Worm (Caenorhabditis elegans): ENCODE results near the gene pei-2.

The pei-2 gene

DNA sequence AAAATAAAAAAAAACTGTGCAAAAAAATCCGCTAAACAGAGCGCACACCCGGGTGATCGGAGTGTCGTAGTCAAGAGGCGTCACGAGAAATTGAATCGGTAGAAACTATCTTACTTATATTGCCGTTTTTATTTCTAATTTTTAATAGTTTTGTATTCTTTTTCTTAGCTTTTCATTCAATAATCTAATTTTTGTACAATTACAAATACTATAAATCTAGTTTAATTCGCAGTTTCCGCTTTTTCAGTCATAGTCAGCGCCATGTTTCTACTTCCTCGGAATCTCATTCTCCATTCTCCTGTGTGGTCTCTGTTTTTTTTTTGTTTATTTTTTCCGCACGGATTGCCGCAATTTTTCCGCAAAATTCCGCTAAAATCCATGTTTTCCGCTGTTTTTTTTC, 19.4 kb downstream of the pei-2 start (continued):
- TF ChIP-seq rec-8 (tag; optimal IDR thresholded peaks at IDR 0.05) (peak in 1 of 2 experiments; percentile 52), F57A8.1 (GFP tag; optimal IDR thresholded peaks at IDR 0.05) (no peak), B0261.1 (tag; optimal IDR thresholded peaks at IDR 0.05) (no peak), ztf-26 (tag; optimal IDR thresholded peaks at IDR 0.05) (peak; percentile 4), F37B4.10 (GFP tag; IDR thresholded peaks at IDR 0.05) (no peak), F33H1.4 (GFP tag; IDR thresholded peaks at IDR 0.05) (no peak), hmg-1.2 (GFP tag; IDR thresholded peaks at IDR 0.05) (no peak; the same call in 1 of the 2 replicates), efl-1 (GFP tag; optimal IDR thresholded peaks at IDR 0.05) (peak; percentile 30), mel-28 (tag; optimal IDR thresholded peaks at IDR 0.05; ENCODE audit: borderline replicate concordance) (no peak), cebp-1 (GFP tag; IDR thresholded peaks at IDR 0.05) (no peak), cebp-1 (tag; optimal IDR thresholded peaks at IDR 0.05) (peak; percentile 40), hlh-26 (GFP tag; conservative IDR thresholded peaks at IDR 0.05) (no peak), snpc-4 (GFP tag; optimal IDR thresholded peaks at IDR 0.05) (no peak), snpc-4 (tag; optimal IDR thresholded peaks at IDR 0.05) (no peak), aptf-3 (GFP tag; IDR thresholded peaks at IDR 0.05) (no peak), K12H6.12 (tag; optimal IDR thresholded peaks at IDR 0.05) (peak; percentile 85), snpc-3.4 (tag; optimal IDR thresholded peaks at IDR 0.05) (peak; percentile 45), Y53G8AR.9 (GFP tag; conservative IDR thresholded peaks at IDR 0.05) (no peak), ceh-58 (GFP tag; IDR thresholded peaks at IDR 0.05) (no peak), F39B2.1 (GFP tag; IDR thresholded peaks at IDR 0.05) (no peak), ama-1 (optimal IDR thresholded peaks at IDR 0.05) (no peak), ama-1 (GFP tag; optimal IDR thresholded peaks at IDR 0.05) (no peak), ztf-28 (GFP tag; IDR thresholded peaks at IDR 0.05) (peak; percentile 70; the same call in 1 of the 2 replicates), tbx-9 (tag; optimal IDR thresholded peaks at IDR 0.05; ENCODE audit: borderline replicate concordance) (no peak), F49E8.2 (tag; optimal IDR thresholded peaks at IDR 0.05; ENCODE audit: insufficient read depth) (peak; percentile 10), F22D6.2 (tag; optimal IDR thresholded peaks at IDR 0.05) (no peak), madf-10 (tag; optimal IDR thresholded peaks at IDR 0.05) (peak; percentile 43)

DNA sequence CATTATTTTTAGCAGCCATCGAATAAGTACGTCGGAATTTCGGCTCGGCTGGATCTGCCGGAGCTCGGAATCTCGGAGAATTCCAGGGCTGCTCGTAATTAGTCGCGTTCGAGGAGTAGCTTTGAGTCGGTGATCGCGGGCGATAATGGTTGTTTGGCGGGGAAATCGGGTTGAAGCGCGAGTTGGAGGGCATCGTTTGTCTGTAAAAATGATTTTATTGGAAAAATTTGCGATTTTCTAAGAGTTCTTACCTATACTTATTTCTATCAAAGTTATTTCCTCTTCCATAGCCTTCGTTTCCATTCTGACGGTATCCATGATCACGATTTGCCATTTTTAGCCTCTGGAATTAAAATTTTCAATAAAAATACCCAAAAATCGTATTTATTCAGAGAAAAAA, 19.9 kb downstream of the pei-2 start, which contains the start of gene Y50D4C.5:
TSS of gene Y50D4C.5 (minus strand) at position 345 of the 400 bp plus-strand sequence.
- TF ChIP-seq zfh-2 (GFP tag; conservative IDR thresholded peaks at IDR 0.05): peak; percentile 41; the same call in 1 of the 2 replicates
- TF ChIP-seq lag-1 (GFP tag; IDR thresholded peaks at IDR 0.05): no peak

DNA sequence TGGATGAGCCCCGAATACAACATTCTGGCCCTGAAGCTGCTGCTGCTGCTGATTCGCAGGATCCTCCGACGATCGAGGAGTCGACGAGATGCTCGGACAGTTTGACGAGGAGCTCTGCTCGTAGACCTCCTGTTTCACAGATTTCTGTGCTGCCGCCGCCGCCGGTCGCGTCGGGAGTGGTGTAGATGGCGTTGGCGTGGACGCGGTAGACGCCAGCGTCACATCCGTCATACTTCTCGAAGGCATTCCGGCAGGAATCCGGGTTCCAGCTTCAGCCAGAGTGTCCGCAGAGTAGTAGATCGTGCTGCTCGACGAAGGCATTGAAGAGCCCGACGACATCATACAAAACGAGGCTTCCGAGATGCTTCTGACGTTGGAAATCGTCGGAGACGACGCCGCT, 22.1 kb downstream of the pei-2 start:
- TF ChIP-seq rpc-1 (optimal IDR thresholded peaks at IDR 0.05) (no peak), rpc-1 (tag; optimal IDR thresholded peaks at IDR 0.05) (no peak), ceh-91 (GFP tag; IDR thresholded peaks at IDR 0.05) (no peak), F39B2.1 (GFP tag; IDR thresholded peaks at IDR 0.05) (no peak), zfh-2 (GFP tag; conservative IDR thresholded peaks at IDR 0.05) (peak; percentile 83), ceh-100 (GFP tag; IDR thresholded peaks at IDR 0.05) (no peak), egrh-3 (GFP tag; IDR thresholded peaks at IDR 0.05) (peak; percentile 70; the same call in 1 of the 2 replicates), aptf-2 (GFP tag; conservative IDR thresholded peaks at IDR 0.05) (no peak), nfya-2 (GFP tag; IDR thresholded peaks at IDR 0.05) (no peak), lin-35 (GFP tag; optimal IDR thresholded peaks at IDR 0.05) (no peak), nhr-179 (tag; optimal IDR thresholded peaks at IDR 0.05) (no peak), D2030.7 (GFP tag; IDR thresholded peaks at IDR 0.05) (no peak), repo-1 (tag; optimal IDR thresholded peaks at IDR 0.05) (no peak), mcd-1 (GFP tag; IDR thresholded peaks at IDR 0.05) (peak; percentile 27; the same call in 1 of the 2 replicates), lsy-27 (tag; optimal IDR thresholded peaks at IDR 0.05; ENCODE audit: borderline replicate concordance, insufficient read depth) (no peak)
